Worm (Caenorhabditis elegans) whole organism, L3 larva: ENCODE data around the gene C33D3.3.

ENCODE experiments used
- ama-1 ChIP-seq: fragments of 150-350 bp; optimal IDR thresholded peaks from 2 replicates; lab custom pipeline; 2018
- ceh-16 ChIP-seq: sonication (generic microtip); optimal IDR thresholded peaks from 2 replicates; lab custom pipeline; 2017; ENCODE audit warnings: missing biosample characterization, missing genetic modification characterization
- ceh-28 ChIP-seq: fragments of 150-350 bp; optimal IDR thresholded peaks from 2 replicates; lab custom pipeline; 2014; ENCODE audit warnings: missing biosample characterization, missing genetic modification reagents, missing genetic modification characterization
- ceh-82 ChIP-seq: fragments of 150-350 bp; optimal IDR thresholded peaks from 2 replicates; lab custom pipeline; 2014; ENCODE audit warnings: missing biosample characterization, missing genetic modification characterization
- ceh-9 ChIP-seq: sonication (generic microtip); optimal IDR thresholded peaks from 2 replicates; lab custom pipeline; 2018; ENCODE audit warnings: missing biosample characterization, missing genetic modification characterization
- daf-12 ChIP-seq: fragments of 150-350 bp; optimal IDR thresholded peaks from 2 replicates; lab custom pipeline; 2014; ENCODE audit warnings: missing biosample characterization, missing genetic modification reagents, missing genetic modification characterization
- egl-27 ChIP-seq: sonication (generic microtip); optimal IDR thresholded peaks from 4 replicates; lab custom pipeline; 2017; ENCODE audit warnings: missing biosample characterization, missing genetic modification reagents, missing genetic modification characterization
- egl-5 ChIP-seq: fragments of 150-350 bp; optimal IDR thresholded peaks from 2 replicates; lab custom pipeline; 2017; ENCODE audit warnings: missing biosample characterization, missing genetic modification reagents, missing genetic modification characterization, inconsistent platforms
- elt-2 ChIP-seq: sonication (generic microtip); optimal IDR thresholded peaks from 2 replicates; lab custom pipeline; 2016; ENCODE audit warnings: missing genetic modification reagents, mild to moderate bottlenecking, missing genetic modification characterization, missing compliant biosample characterization
- elt-3 ChIP-seq, 3 experiments: fragments of 150-350 bp in 1 of 3; sonication (generic microtip) in 2 of 3; optimal IDR thresholded peaks; 2 replicates in 2 of 3; 4 replicates in 1 of 3; lab custom pipeline; 2014 to 2017; ENCODE audit warnings: missing biosample characterization in 3 of 3, missing genetic modification characterization in 3 of 3
- eor-1 ChIP-seq, 2 experiments: fragments of 150-350 bp; optimal IDR thresholded peaks; 2 replicates each; lab custom pipeline; 2014 to 2018; ENCODE audit warnings: missing biosample characterization in 2 of 2, missing genetic modification characterization in 2 of 2
- fkh-10 ChIP-seq: sonication (generic microtip); optimal IDR thresholded peaks from 2 replicates; lab custom pipeline; 2017; ENCODE audit warnings: missing biosample characterization, missing genetic modification reagents, missing genetic modification characterization
- fos-1 ChIP-seq: fragments of 150-350 bp; optimal IDR thresholded peaks from 2 replicates; lab custom pipeline; 2014; ENCODE audit warnings: missing biosample characterization, missing genetic modification characterization
- hmg-11 ChIP-seq: sonication (generic microtip); optimal IDR thresholded peaks from 2 replicates; lab custom pipeline; 2016; ENCODE audit warnings: missing genetic modification characterization, missing compliant biosample characterization
- jun-1 ChIP-seq: fragments of 150-350 bp; optimal IDR thresholded peaks from 2 replicates; lab custom pipeline; 2014; ENCODE audit warnings: missing biosample characterization, missing genetic modification reagents, missing genetic modification characterization
- lin-39 ChIP-seq: fragments of 150-350 bp; optimal IDR thresholded peaks from 2 replicates; lab custom pipeline; 2018; ENCODE audit warnings: missing biosample characterization, missing genetic modification reagents, missing genetic modification characterization
- lsy-12 ChIP-seq: sonication (generic microtip); optimal IDR thresholded peaks from 2 replicates; lab custom pipeline; 2016; ENCODE audit warnings: mild to moderate bottlenecking, missing genetic modification characterization, missing compliant biosample characterization
- mdl-1 ChIP-seq: fragments of 150-350 bp; optimal IDR thresholded peaks from 2 replicates; lab custom pipeline; 2014; ENCODE audit warnings: missing biosample characterization, missing genetic modification characterization
- nfya-1 ChIP-seq: sonication (generic microtip); optimal IDR thresholded peaks from 2 replicates; lab custom pipeline; 2017; ENCODE audit warnings: missing genetic modification characterization, mild to moderate bottlenecking, missing compliant biosample characterization, antibody characterized with exemption, moderate library complexity; ENCODE audit not compliant: insufficient read depth
- nhr-11 ChIP-seq: fragments of 150-350 bp; optimal IDR thresholded peaks from 2 replicates; lab custom pipeline; 2014; ENCODE audit warnings: missing biosample characterization, missing genetic modification characterization
- nhr-23 ChIP-seq: fragments of 150-350 bp; optimal IDR thresholded peaks from 2 replicates; lab custom pipeline; 2014; ENCODE audit warnings: missing biosample characterization, missing genetic modification reagents, missing genetic modification characterization
- nhr-237 ChIP-seq: fragments of 150-350 bp; optimal IDR thresholded peaks from 2 replicates; lab custom pipeline; 2014; ENCODE audit warnings: missing biosample characterization, missing genetic modification characterization
- nhr-28 ChIP-seq: fragments of 150-350 bp; optimal IDR thresholded peaks from 2 replicates; lab custom pipeline; 2014; ENCODE audit warnings: missing biosample characterization, missing genetic modification characterization
- nhr-43 ChIP-seq: sonication (generic microtip); optimal IDR thresholded peaks from 2 replicates; lab custom pipeline; 2016; ENCODE audit warnings: mild to moderate bottlenecking, missing genetic modification characterization, missing compliant biosample characterization; ENCODE audit not compliant: poor library complexity, severe bottlenecking
- nhr-67 ChIP-seq: fragments of 150-350 bp; optimal IDR thresholded peaks from 2 replicates; lab custom pipeline; 2014; ENCODE audit warnings: missing biosample characterization, missing genetic modification characterization
- nhr-76 ChIP-seq: fragments of 150-350 bp; sonication (generic microtip); optimal IDR thresholded peaks from 5 replicates; lab custom pipeline; 2014; ENCODE audit warnings: missing biosample characterization, missing genetic modification characterization
- nhr-77 ChIP-seq: fragments of 150-350 bp; optimal IDR thresholded peaks from 2 replicates; lab custom pipeline; 2014; ENCODE audit warnings: missing biosample characterization, missing genetic modification characterization
- pqm-1 ChIP-seq: fragments of 150-350 bp; optimal IDR thresholded peaks from 2 replicates; lab custom pipeline; 2017; ENCODE audit warnings: missing biosample characterization, missing genetic modification characterization, inconsistent platforms
- sea-2 ChIP-seq: fragments of 150-350 bp; sonication (generic microtip); optimal IDR thresholded peaks from 4 replicates; lab custom pipeline; 2014; ENCODE audit warnings: missing biosample characterization, missing genetic modification reagents, missing genetic modification characterization
- skn-1 ChIP-seq: fragments of 150-350 bp; optimal IDR thresholded peaks from 2 replicates; lab custom pipeline; 2014; ENCODE audit warnings: missing biosample characterization, missing genetic modification characterization
- unc-39 ChIP-seq: sonication (generic microtip); optimal IDR thresholded peaks from 4 replicates; lab custom pipeline; 2017; ENCODE audit warnings: missing biosample characterization, missing genetic modification characterization
- unc-62 ChIP-seq: fragments of 150-350 bp; sonication (generic microtip); optimal IDR thresholded peaks from 4 replicates; lab custom pipeline; 2014; ENCODE audit warnings: missing biosample characterization, missing genetic modification reagents, missing genetic modification characterization
- zag-1 ChIP-seq: fragments of 150-350 bp; optimal IDR thresholded peaks from 2 replicates; lab custom pipeline; 2014; ENCODE audit warnings: missing biosample characterization, missing genetic modification characterization
- ztf-4 ChIP-seq: fragments of 150-350 bp; optimal IDR thresholded peaks from 2 replicates; lab custom pipeline; 2014; ENCODE audit warnings: missing biosample characterization, missing genetic modification characterization

The C33D3.3 gene

DNA sequence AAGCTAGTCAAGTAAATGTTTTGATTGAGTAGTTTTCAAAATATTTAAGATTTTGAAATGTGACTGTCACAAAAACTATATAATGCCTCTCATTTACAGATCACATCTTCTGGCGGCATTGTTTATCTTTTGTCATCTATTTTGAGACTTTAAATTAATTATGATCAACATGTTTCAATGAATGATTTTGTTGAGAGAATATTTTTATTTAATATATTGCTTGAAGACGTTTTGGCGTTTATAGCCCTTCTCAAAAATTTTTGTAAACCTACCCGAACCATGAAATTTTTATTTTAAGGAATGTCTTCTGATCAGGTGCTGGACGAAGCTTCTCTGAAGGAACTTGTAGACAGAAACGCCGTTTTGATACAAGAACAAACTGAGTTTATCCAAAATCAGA is 40.4 kb upstream of the C33D3.3 start, which contains the start of gene C39B10.4:
C39B10.4 (plus strand) TSS at position 301 of the 400 bp plus-strand sequence.
- TF ChIP-seq nhr-23 (tag; lab: Kevin White, UChicago) (no peak), nhr-11 (tag; lab: Kevin White, UChicago) (no peak), nfya-1 (tag; lab: Kevin White, UChicago) (no peak), daf-12 (no peak), sea-2 (GFP tag; lab: Kevin White, UChicago) (no peak), nhr-67 (no peak), ceh-9 (tag; lab: Kevin White, UChicago) (no peak), skn-1 (tag; lab: Kevin White, UChicago) (no peak), elt-2 (tag; lab: Kevin White, UChicago) (no peak), jun-1 (tag; lab: Kevin White, UChicago) (no peak)
- TF ChIP-seq, all 47 proteins: peak for 0

ce11 chrX:10446982-10447381 is 38.2 kb upstream of the C33D3.3 start, which contains the start of gene C39B10.5:
TSS of gene C39B10.5 (plus strand) at chrX:10447343.
- TF ChIP-seq egl-5 (tag; lab: Kevin White, UChicago) (no peak), nhr-23 (tag; lab: Kevin White, UChicago) (no peak), jun-1 (tag; lab: Kevin White, UChicago) (no peak), fos-1 (tag; lab: Kevin White, UChicago) (no peak), lsy-12 (tag; lab: Kevin White, UChicago) (no peak), ceh-16 (tag; lab: Kevin White, UChicago) (no peak), nhr-28 (no peak), unc-62 (GFP tag; lab: Kevin White, UChicago) (no peak), daf-12 (no peak), zag-1 (tag; lab: Kevin White, UChicago) (no peak), fkh-10 (no peak), nhr-77 (tag; lab: Kevin White, UChicago) (no peak), unc-39 (tag; lab: Kevin White, UChicago) (no peak), nhr-11 (tag; lab: Kevin White, UChicago) (no peak)

- TF ChIP-seq mdl-1 (tag; lab: Kevin White, UChicago) (no peak), nfya-1 (tag; lab: Kevin White, UChicago) (no peak), jun-1 (tag; lab: Kevin White, UChicago) (no peak), ceh-28 (tag; lab: Kevin White, UChicago) (no peak), ztf-4 (tag; lab: Kevin White, UChicago) (no peak), hmg-11 (tag; lab: Kevin White, UChicago) (no peak), nhr-67 (no peak), ceh-16 (tag; lab: Kevin White, UChicago) (no peak), nhr-237 (tag; lab: Kevin White, UChicago) (no peak), ceh-82 (tag; lab: Kevin White, UChicago) (no peak), nhr-28 (no peak), nhr-76 (no peak), egl-27 (no peak), lin-39 (tag; lab: Kevin White, UChicago) (no peak), pqm-1 (tag; lab: Kevin White, UChicago) (no peak), nhr-43 (tag; lab: Kevin White, UChicago) (no peak), eor-1 (tag; optimal IDR thresholded peaks at IDR 0.05; lab: Kevin White, UChicago) (no peak), unc-62 (GFP tag; lab: Kevin White, UChicago) (no peak), ceh-9 (tag; lab: Kevin White, UChicago) (no peak), elt-3 (tag; optimal IDR thresholded peaks at IDR 0.05; lab: Kevin White, UChicago) (no peak)
These were observed 31.2 kb upstream of the C33D3.3 start, which contains the start of gene lgc-41 for ce11 chrX:10453960-10454359. TSS of gene lgc-41 (plus strand) at chrX:10454260.

DNA sequence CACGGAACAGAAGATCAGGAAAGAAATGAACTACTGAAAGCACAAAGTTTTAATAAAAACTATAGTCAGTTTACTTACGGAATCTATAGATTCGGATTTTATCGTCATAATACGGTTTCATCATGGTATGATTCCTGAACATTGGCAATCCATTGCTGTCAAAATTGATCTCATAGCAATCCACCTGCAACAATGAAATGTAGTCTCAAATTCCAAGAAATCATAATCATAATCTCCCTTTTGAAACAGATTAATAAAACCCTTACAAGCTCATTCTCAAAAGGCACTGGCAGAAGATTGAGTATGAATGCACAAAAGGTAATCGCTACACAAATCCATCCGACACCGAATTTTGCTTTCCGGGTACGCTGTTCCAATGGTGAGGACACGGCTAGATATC is 22.8 kb upstream of the C33D3.3 start:
- TF ChIP-seq mdl-1 (tag; lab: Kevin White, UChicago) (no peak), ama-1 (lab: Kevin White, UChicago) (no peak), jun-1 (tag; lab: Kevin White, UChicago) (no peak), skn-1 (tag; lab: Kevin White, UChicago) (no peak), fkh-10 (no peak), nhr-76 (no peak), fos-1 (tag; lab: Kevin White, UChicago) (no peak)
